Fruit fly (Drosophila melanogaster): Measurements from ENCODE around the gene CG33490.

The CG33490 gene

dm6 chr3L:11554338-11554737, 20.1 kb downstream of the CG33490 start:
- no peak for TF ChIP-seq CG8478 (optimal IDR thresholded peaks at IDR 0.05)
- no peak for TF ChIP-seq Dll (optimal IDR thresholded peaks at IDR 0.05)
- TF ChIP-seq EcR (GFP tag; optimal IDR thresholded peaks at IDR 0.05), result no peak
- TF ChIP-seq psq (optimal IDR thresholded peaks at IDR 0.05), result no peak
- TF ChIP-seq usp (GFP tag; optimal IDR thresholded peaks at IDR 0.05), result no peak
- TF ChIP-seq pan (optimal IDR thresholded peaks at IDR 0.05), result no peak

dm6 chr3L:11553672-11554068, 20.8 kb downstream of the CG33490 start:
- TF ChIP-seq CG8478 (optimal IDR thresholded peaks at IDR 0.05) (no peak), EcR (GFP tag; optimal IDR thresholded peaks at IDR 0.05) (no peak), usp (GFP tag; optimal IDR thresholded peaks at IDR 0.05) (no peak), Dll (optimal IDR thresholded peaks at IDR 0.05) (no peak), psq (optimal IDR thresholded peaks at IDR 0.05) (no peak), pan (optimal IDR thresholded peaks at IDR 0.05) (no peak)

DNA sequence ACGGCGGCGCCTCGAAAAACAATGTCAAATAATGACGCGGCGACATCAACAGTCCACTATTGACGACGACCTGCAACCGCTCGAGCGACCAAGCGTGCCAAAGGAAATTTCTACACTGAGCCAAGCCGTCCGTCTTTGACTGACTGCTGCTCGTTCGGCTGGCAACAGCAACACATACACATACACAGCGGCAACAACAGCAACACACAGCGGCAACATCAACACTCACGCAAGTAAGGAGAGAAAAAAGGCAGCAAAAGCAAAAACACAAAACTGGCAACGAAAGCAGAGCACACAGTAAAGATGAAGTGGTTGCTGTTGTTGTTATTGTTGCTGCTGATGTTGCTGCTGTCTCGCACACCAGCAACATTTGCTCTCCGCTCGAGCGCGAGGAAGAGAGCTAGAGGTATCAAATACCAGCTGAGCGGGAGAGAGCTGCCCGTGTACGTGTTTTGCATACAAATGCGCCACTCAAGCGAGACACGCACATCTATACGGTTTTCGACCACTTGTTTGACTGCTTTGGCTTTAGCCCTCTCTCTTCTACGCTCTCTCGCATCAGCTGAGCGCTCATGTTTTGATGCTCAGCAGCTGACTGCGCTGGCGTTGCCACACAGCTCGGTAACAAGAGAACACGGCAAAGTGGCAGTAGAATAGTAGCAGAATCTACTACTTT, 21.3 kb downstream of the CG33490 start:
- TF ChIP-seq usp (GFP tag; optimal IDR thresholded peaks at IDR 0.05) (no peak), Dll (optimal IDR thresholded peaks at IDR 0.05) (peak; percentile 98), CG8478 (optimal IDR thresholded peaks at IDR 0.05) (peak; percentile 56), EcR (GFP tag; optimal IDR thresholded peaks at IDR 0.05) (no peak)

dm6 chr3L:11551949-11552348, 22.5 kb downstream of the CG33490 start:
- TF ChIP-seq Dll (optimal IDR thresholded peaks at IDR 0.05) (no peak), EcR (GFP tag; optimal IDR thresholded peaks at IDR 0.05) (no peak), pan (optimal IDR thresholded peaks at IDR 0.05) (no peak), CG8478 (optimal IDR thresholded peaks at IDR 0.05) (no peak), usp (GFP tag; optimal IDR thresholded peaks at IDR 0.05) (no peak), psq (optimal IDR thresholded peaks at IDR 0.05) (no peak)

dm6 chr3L:11550359-11551056, 24.0 kb downstream of the CG33490 start:
- TF ChIP-seq CG8478 (optimal IDR thresholded peaks at IDR 0.05) (no peak), pan (optimal IDR thresholded peaks at IDR 0.05) (no peak), Dll (optimal IDR thresholded peaks at IDR 0.05) (no peak), psq (optimal IDR thresholded peaks at IDR 0.05) (no peak), usp (GFP tag; optimal IDR thresholded peaks at IDR 0.05) (no peak), EcR (GFP tag; optimal IDR thresholded peaks at IDR 0.05) (no peak)

- TF ChIP-seq psq (optimal IDR thresholded peaks at IDR 0.05), result no peak
Measured at dm6 chr3L:11549432-11549831, 25.0 kb downstream of the CG33490 start.

- no peak for TF ChIP-seq pan (optimal IDR thresholded peaks at IDR 0.05)
- no peak for TF ChIP-seq usp (GFP tag; optimal IDR thresholded peaks at IDR 0.05)
- TF ChIP-seq EcR (GFP tag; optimal IDR thresholded peaks at IDR 0.05), result no peak
- no peak for TF ChIP-seq psq (optimal IDR thresholded peaks at IDR 0.05)
- no peak for TF ChIP-seq Dll (optimal IDR thresholded peaks at IDR 0.05)
- TF ChIP-seq CG8478 (optimal IDR thresholded peaks at IDR 0.05), result no peak
Measured at dm6 chr3L:11548009-11548408, 26.5 kb downstream of the CG33490 start.

DNA sequence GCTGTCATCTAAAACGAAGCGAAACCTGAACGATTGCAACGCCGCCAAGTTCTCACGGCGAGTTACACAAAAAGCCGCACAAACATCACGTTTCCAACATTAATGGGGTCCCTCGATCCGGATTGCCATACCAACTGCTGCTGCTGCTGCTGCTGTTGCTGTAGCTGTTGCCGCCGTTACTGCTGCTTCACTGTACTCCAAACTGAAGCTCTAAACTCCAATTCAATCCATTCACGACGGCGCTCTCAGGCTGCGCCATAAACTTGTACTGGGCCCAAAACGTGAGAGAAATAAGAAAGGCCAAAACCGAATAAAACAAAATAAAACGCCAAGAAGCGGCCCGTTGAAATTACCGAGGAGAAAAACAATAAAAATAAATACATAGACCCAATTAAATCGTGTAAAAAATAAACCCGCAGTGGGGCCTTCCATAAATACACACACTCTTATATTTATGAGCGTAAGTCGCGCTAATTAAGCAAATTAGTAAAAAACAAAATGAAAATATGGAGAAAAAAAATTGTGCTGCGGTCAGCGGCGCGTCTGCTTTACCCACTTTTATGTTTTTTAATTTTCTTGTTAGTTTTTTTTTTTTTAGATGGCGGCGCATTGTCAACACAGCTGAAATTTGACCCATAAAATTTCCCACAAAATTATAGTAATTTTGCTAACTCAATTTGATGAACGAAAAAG, 27.0 kb downstream of the CG33490 start:
- TF ChIP-seq CG8478 (optimal IDR thresholded peaks at IDR 0.05) (no peak), usp (GFP tag; optimal IDR thresholded peaks at IDR 0.05) (no peak), pan (optimal IDR thresholded peaks at IDR 0.05) (no peak), EcR (GFP tag; optimal IDR thresholded peaks at IDR 0.05) (no peak), Dll (optimal IDR thresholded peaks at IDR 0.05) (no peak), psq (optimal IDR thresholded peaks at IDR 0.05) (no peak)

dm6 chr3L:11543681-11544299, 30.7 kb downstream of the CG33490 start:
- TF ChIP-seq usp (GFP tag; optimal IDR thresholded peaks at IDR 0.05), result no peak
- no peak for TF ChIP-seq CG8478 (optimal IDR thresholded peaks at IDR 0.05)
- no peak for TF ChIP-seq Dll (optimal IDR thresholded peaks at IDR 0.05)

- TF ChIP-seq CG8478 (optimal IDR thresholded peaks at IDR 0.05) (no peak), usp (GFP tag; optimal IDR thresholded peaks at IDR 0.05) (no peak), pan (optimal IDR thresholded peaks at IDR 0.05) (no peak), EcR (GFP tag; optimal IDR thresholded peaks at IDR 0.05) (no peak), psq (optimal IDR thresholded peaks at IDR 0.05) (no peak), Dll (optimal IDR thresholded peaks at IDR 0.05) (no peak)
Measured at dm6 chr3L:11542948-11543347, 31.5 kb downstream of the CG33490 start.

dm6 chr3L:11542437-11542836, 32.0 kb downstream of the CG33490 start:
- TF ChIP-seq Dll (optimal IDR thresholded peaks at IDR 0.05) (no peak), usp (GFP tag; optimal IDR thresholded peaks at IDR 0.05) (no peak), pan (optimal IDR thresholded peaks at IDR 0.05) (no peak)

DNA sequence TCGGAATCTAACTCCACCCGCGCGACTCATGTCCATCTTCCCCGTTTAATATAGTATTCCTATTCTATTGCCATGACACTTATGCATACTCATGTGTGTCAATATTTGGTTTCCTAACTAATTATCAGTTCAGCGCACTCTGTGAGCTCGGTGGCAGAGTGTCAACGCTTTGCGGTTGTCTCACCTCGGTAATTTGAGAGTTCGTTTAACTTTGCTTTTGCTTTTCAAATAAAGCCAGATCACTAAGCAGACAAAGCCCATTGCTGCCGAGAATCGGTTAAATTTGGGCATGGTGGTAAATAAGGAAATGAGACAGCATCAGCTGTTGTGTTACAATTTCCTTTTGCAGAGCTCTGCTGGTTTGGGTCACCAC, 34.1 kb downstream of the CG33490 start:
- TF ChIP-seq usp (GFP tag; optimal IDR thresholded peaks at IDR 0.05) (no peak), CG8478 (optimal IDR thresholded peaks at IDR 0.05) (no peak), psq (optimal IDR thresholded peaks at IDR 0.05) (no peak), EcR (GFP tag; optimal IDR thresholded peaks at IDR 0.05) (no peak), pan (optimal IDR thresholded peaks at IDR 0.05) (no peak), Dll (optimal IDR thresholded peaks at IDR 0.05) (no peak)

All from whole organism.